Fruit fly (Drosophila melanogaster) whole organism, embryonic: Measurements from ENCODE around the gene CG4972.
A peak's percentile ranks its signal among the peaks of the same experiment; 100 is the strongest.

ENCODE experiments used
- Aef1 ChIP-seq: fragments of 200-800 bp; sonication (Bioruptor generic); IDR thresholded peaks from 3 replicates; pipeline ENCODE4 v1.3.6; 2022; ENCODE audit warnings: missing biosample characterization, missing genetic modification characterization
- Atf6 ChIP-seq: fragments of 200-800 bp; sonication (Bioruptor generic); IDR thresholded peaks from 2 replicates; pipeline ENCODE4 v1.3.6; 2022; ENCODE audit warnings: missing biosample characterization, missing genetic modification characterization
- C15 ChIP-seq: fragments of 200-800 bp; sonication (Bioruptor generic); IDR thresholded peaks from 3 replicates; pipeline ENCODE4 v1.3.6; 2022; ENCODE audit warnings: missing biosample characterization, missing genetic modification characterization
- CG10274 ChIP-seq: fragments of 200-800 bp; sonication (Bioruptor generic); optimal IDR thresholded peaks from 3 replicates; lab custom pipeline; 2017; ENCODE audit warnings: missing biosample characterization, mild to moderate bottlenecking, missing genetic modification characterization
- CG10321 ChIP-seq: fragments of 200-800 bp; sonication (Bioruptor generic); IDR thresholded peaks from 2 replicates; pipeline ENCODE4 v1.3.6; 2022; ENCODE audit warnings: missing biosample characterization, missing genetic modification characterization
- CG11696 ChIP-seq: fragments of 200-800 bp; sonication (Bioruptor generic); IDR thresholded peaks from 2 replicates; pipeline ENCODE4 v1.3.6; 2022; ENCODE audit warnings: missing biosample characterization, missing genetic modification characterization
- CG12236 ChIP-seq: fragments of 200-800 bp; sonication (Bioruptor generic); optimal IDR thresholded peaks from 2 replicates; lab custom pipeline; 2016; ENCODE audit warnings: missing biosample characterization, missing genetic modification characterization
- CG13424 ChIP-seq: fragments of 200-800 bp; sonication (Bioruptor generic); optimal IDR thresholded peaks from 2 replicates; lab custom pipeline; 2019; ENCODE audit warnings: missing biosample characterization, mild to moderate bottlenecking, missing genetic modification characterization, moderate library complexity
- CG13775 ChIP-seq: fragments of 200-800 bp; sonication (Bioruptor generic); optimal IDR thresholded peaks from 3 replicates; lab custom pipeline; 2017; ENCODE audit warnings: missing biosample characterization, mild to moderate bottlenecking, missing genetic modification characterization
- CG15269 ChIP-seq: fragments of 200-800 bp; sonication (Bioruptor generic); optimal IDR thresholded peaks from 2 replicates; lab custom pipeline; 2018; ENCODE audit warnings: missing biosample characterization, mild to moderate bottlenecking, missing genetic modification characterization, moderate library complexity
- CG15514 ChIP-seq: fragments of 200-800 bp; sonication (Bioruptor generic); optimal IDR thresholded peaks from 3 replicates; lab custom pipeline; 2017; ENCODE audit warnings: missing biosample characterization, missing genetic modification characterization, mild to moderate bottlenecking, moderate library complexity, missing genetic modification reagents
- CG16813 ChIP-seq: fragments of 200-800 bp; sonication (Bioruptor generic); IDR thresholded peaks from 3 replicates; pipeline ENCODE4 v1.3.6; 2022; ENCODE audit warnings: missing biosample characterization, missing genetic modification characterization; ENCODE audit not compliant: partially characterized antibody
- CG17361 ChIP-seq: fragments of 200-800 bp; sonication (Bioruptor generic); IDR thresholded peaks from 3 replicates; pipeline ENCODE4 v1.3.6; 2022; ENCODE audit warnings: missing biosample characterization, missing genetic modification characterization
- CG2678 ChIP-seq: fragments of 200-800 bp; sonication (Bioruptor generic); optimal IDR thresholded peaks from 3 replicates; lab custom pipeline; 2019; ENCODE audit warnings: missing biosample characterization, mild to moderate bottlenecking, missing genetic modification characterization, moderate library complexity
- CG2712 ChIP-seq: fragments of 200-800 bp; optimal IDR thresholded peaks from 3 replicates; lab custom pipeline; 2019; ENCODE audit warnings: missing biosample characterization, mild to moderate bottlenecking, missing genetic modification characterization, moderate library complexity
- CG32532 ChIP-seq: fragments of 200-800 bp; sonication (Bioruptor generic); IDR thresholded peaks from 2 replicates; pipeline ENCODE4 v1.3.6; 2022; ENCODE audit warnings: missing biosample characterization, missing genetic modification characterization
- CG34376 ChIP-seq: fragments of 200-800 bp; sonication (Bioruptor generic); optimal IDR thresholded peaks from 2 replicates; lab custom pipeline; 2018; ENCODE audit warnings: missing biosample characterization, mild to moderate bottlenecking, missing genetic modification characterization
- CG4424 ChIP-seq: fragments of 200-800 bp; sonication (Bioruptor generic); optimal IDR thresholded peaks from 3 replicates; lab custom pipeline; 2016; ENCODE audit warnings: missing biosample characterization, missing genetic modification characterization
- CG4617 ChIP-seq: fragments of 200-800 bp; sonication (Bioruptor generic); optimal IDR thresholded peaks from 3 replicates; lab custom pipeline; 2016; ENCODE audit warnings: missing biosample characterization, missing genetic modification characterization, borderline replicate concordance
- CG4707 ChIP-seq: fragments of 200-800 bp; sonication (Bioruptor generic); optimal IDR thresholded peaks from 2 replicates; lab custom pipeline; 2018; ENCODE audit warnings: missing biosample characterization, mild to moderate bottlenecking, missing genetic modification characterization, moderate library complexity
- CG4820 ChIP-seq: fragments of 200-800 bp; sonication (Bioruptor generic); optimal IDR thresholded peaks from 3 replicates; lab custom pipeline; 2016; ENCODE audit warnings: missing biosample characterization, missing genetic modification characterization
- CG5953 ChIP-seq: fragments of 200-800 bp; sonication (Bioruptor generic); IDR thresholded peaks from 2 replicates; pipeline ENCODE4 v1.3.6; 2022; ENCODE audit warnings: missing biosample characterization, missing genetic modification characterization
- CG6175 ChIP-seq: fragments of 200-800 bp; sonication (Bioruptor generic); IDR thresholded peaks from 3 replicates; pipeline ENCODE4 v1.3.6; 2022; ENCODE audit warnings: missing biosample characterization, missing genetic modification characterization
- CG6683 ChIP-seq: fragments of 200-800 bp; sonication (Bioruptor generic); optimal IDR thresholded peaks from 2 replicates; lab custom pipeline; 2017; ENCODE audit warnings: missing biosample characterization, mild to moderate bottlenecking, missing genetic modification characterization, missing genetic modification reagents
- CG7372 ChIP-seq: fragments of 200-800 bp; sonication (Bioruptor generic); IDR thresholded peaks from 2 replicates; pipeline ENCODE4 v1.3.6; 2022; ENCODE audit warnings: missing biosample characterization, missing genetic modification characterization
- Fer3 ChIP-seq: fragments of 200-800 bp; sonication (Bioruptor generic); optimal IDR thresholded peaks from 2 replicates; lab custom pipeline; 2018; ENCODE audit warnings: missing biosample characterization, mild to moderate bottlenecking, missing genetic modification characterization, moderate library complexity
- Gug ChIP-seq: fragments of 200-800 bp; sonication (Bioruptor generic); IDR thresholded peaks from 4 replicates; pipeline ENCODE4 v1.3.6; 2022; ENCODE audit warnings: missing biosample characterization, missing genetic modification characterization
- Opbp ChIP-seq: fragments of 200-800 bp; sonication (Bioruptor generic); IDR thresholded peaks from 3 replicates; pipeline ENCODE4 v1.3.6; 2022; ENCODE audit warnings: missing biosample characterization, missing genetic modification characterization; ENCODE audit not compliant: partially characterized antibody
- Optix ChIP-seq: fragments of 200-800 bp; sonication (Bioruptor generic); IDR thresholded peaks from 3 replicates; pipeline ENCODE4 v1.3.6; 2022; ENCODE audit warnings: missing biosample characterization, missing genetic modification characterization
- Sry-β ChIP-seq: fragments of 200-800 bp; sonication (Bioruptor generic); optimal IDR thresholded peaks from 2 replicates; lab custom pipeline; 2018; ENCODE audit warnings: missing biosample characterization, mild to moderate bottlenecking, missing genetic modification characterization, moderate library complexity
- Sry-δ ChIP-seq: fragments of 200-800 bp; sonication (Bioruptor generic); optimal IDR thresholded peaks from 2 replicates; lab custom pipeline; 2016; ENCODE audit warnings: missing biosample characterization, missing genetic modification characterization
- Trl ChIP-seq, 3 experiments: fragments of >200 bp in 2 of 3; fragments of 200-800 bp in 1 of 3; sonication (Bioruptor generic) in 1 of 3; optimal IDR thresholded peaks; 2 replicates in 1 of 3; 3 replicates in 2 of 3; lab custom pipeline; 2016 to 2017; ENCODE audit warnings: missing biosample characterization in 1 of 3, missing genetic modification characterization in 1 of 3
- Usf ChIP-seq: fragments of 200-800 bp; sonication (Bioruptor generic); optimal IDR thresholded peaks from 2 replicates; lab custom pipeline; 2017; ENCODE audit warnings: missing genotype, missing biosample characterization, missing genetic modification characterization
- YL-1 ChIP-seq: fragments of 200-800 bp; sonication (Bioruptor generic); optimal IDR thresholded peaks from 3 replicates; lab custom pipeline; 2017; ENCODE audit warnings: missing biosample characterization, mild to moderate bottlenecking, missing genetic modification characterization
- abd-A ChIP-seq: fragments of 200-800 bp; sonication (Bioruptor generic); optimal IDR thresholded peaks from 3 replicates; lab custom pipeline; 2019; ENCODE audit warnings: missing biosample characterization, mild to moderate bottlenecking, missing genetic modification characterization, moderate library complexity
- chm ChIP-seq: fragments of 200-800 bp; sonication (Bioruptor generic); IDR thresholded peaks from 2 replicates; pipeline ENCODE4 v1.3.6; 2022; ENCODE audit warnings: missing biosample characterization, missing genetic modification characterization
- danr ChIP-seq: fragments of 200-800 bp; sonication (Bioruptor generic); IDR thresholded peaks from 2 replicates; pipeline ENCODE4 v1.3.6; 2022; ENCODE audit warnings: missing biosample characterization, missing genetic modification characterization
- gsb-n ChIP-seq: fragments of 200-800 bp; sonication (Bioruptor generic); optimal IDR thresholded peaks from 3 replicates; lab custom pipeline; 2018; ENCODE audit warnings: missing biosample characterization, mild to moderate bottlenecking, missing genetic modification characterization
- her ChIP-seq: fragments of 200-800 bp; sonication (Bioruptor generic); optimal IDR thresholded peaks from 2 replicates; lab custom pipeline; 2016; ENCODE audit warnings: missing biosample characterization, missing genetic modification characterization
- otp ChIP-seq: fragments of 200-800 bp; sonication (Bioruptor generic); IDR thresholded peaks from 3 replicates; pipeline ENCODE4, ENCODE4 v1.3.6; 2022; ENCODE audit warnings: missing biosample characterization, missing genetic modification characterization
- pita ChIP-seq: fragments of 200-800 bp; sonication (Bioruptor generic); optimal IDR thresholded peaks from 2 replicates; lab custom pipeline; 2017; ENCODE audit warnings: missing biosample characterization, mild to moderate bottlenecking, missing genetic modification characterization
- pzg ChIP-seq: fragments of 200-800 bp; sonication (Bioruptor generic); optimal IDR thresholded peaks from 3 replicates; lab custom pipeline; 2018; ENCODE audit warnings: missing biosample characterization, mild to moderate bottlenecking, missing genetic modification characterization, moderate library complexity
- ranshi ChIP-seq: fragments of 200-800 bp; sonication (Bioruptor generic); IDR thresholded peaks from 2 replicates; pipeline ENCODE4 v1.3.6; 2022; ENCODE audit warnings: missing biosample characterization, missing genetic modification characterization
- ro ChIP-seq: fragments of 200-800 bp; sonication (Bioruptor generic); IDR thresholded peaks from 2 replicates; pipeline ENCODE4 v1.3.6; 2022; ENCODE audit warnings: missing biosample characterization, missing genetic modification characterization
- ssp ChIP-seq: fragments of 200-800 bp; sonication (Bioruptor generic); IDR thresholded peaks from 2 replicates; pipeline ENCODE4 v1.3.6; 2022; ENCODE audit warnings: missing biosample characterization, missing genetic modification characterization
- sug ChIP-seq: fragments of 200-800 bp; optimal IDR thresholded peaks from 2 replicates; lab custom pipeline; 2019; ENCODE audit warnings: missing biosample characterization, mild to moderate bottlenecking, missing genetic modification characterization, moderate library complexity
- tgo ChIP-seq: fragments of 200-800 bp; sonication (Bioruptor generic); IDR thresholded peaks from 3 replicates; pipeline ENCODE4 v1.3.6; 2022; ENCODE audit warnings: missing biosample characterization, missing genetic modification characterization
- tin ChIP-seq: fragments of 200-800 bp; sonication (Bioruptor generic); optimal IDR thresholded peaks from 3 replicates; lab custom pipeline; 2016; ENCODE audit warnings: missing biosample characterization, missing genetic modification characterization
- tna ChIP-seq: fragments of 200-800 bp; sonication (Bioruptor generic); IDR thresholded peaks from 2 replicates; pipeline ENCODE4 v1.3.6; 2022; ENCODE audit warnings: missing biosample characterization, missing genetic modification characterization; ENCODE audit not compliant: partially characterized antibody
- vvl ChIP-seq: fragments of 200-800 bp; sonication (Bioruptor generic); IDR thresholded peaks from 2 replicates; pipeline ENCODE4 v1.3.6; 2022; ENCODE audit warnings: missing biosample characterization, missing genetic modification characterization
- zen2 ChIP-seq: fragments of 200-800 bp; sonication (Bioruptor generic); IDR thresholded peaks from 3 replicates; pipeline ENCODE4 v1.3.6; 2022; ENCODE audit warnings: missing biosample characterization, missing genetic modification characterization; ENCODE audit not compliant: partially characterized antibody

CG4972 gene

dm6 chr2L:10341405-10341804 is 26.8 kb downstream of the CG4972 start, which contains the start of gene CG31715 (continued):
- TF ChIP-seq YL-1 (GFP tag; lab: Kevin White, UChicago): peak; percentile 21
- TF ChIP-seq pzg (GFP tag; lab: Kevin White, UChicago): peak; percentile 42
- no peak for TF ChIP-seq CG4707 (GFP tag; lab: Kevin White, UChicago)
- no peak for TF ChIP-seq danr (GFP tag; lab: Robert Waterston, UW)
- no peak for TF ChIP-seq Usf (GFP tag; lab: Kevin White, UChicago)
- TF ChIP-seq CG13424 (tag; lab: Kevin White, UChicago): peak; percentile 30
- TF ChIP-seq Aef1 (GFP tag; lab: Robert Waterston, UW): no peak
- TF ChIP-seq CG32532 (GFP tag; lab: Robert Waterston, UW): peak; percentile 58; the same call in 1 of the 2 replicates
- TF ChIP-seq ssp (GFP tag; lab: Robert Waterston, UW): no peak
- no peak for TF ChIP-seq tgo (GFP tag; lab: Robert Waterston, UW)
- TF ChIP-seq tin (GFP tag; lab: Kevin White, UChicago): no peak
- peak; percentile 25 for TF ChIP-seq CG2712 (tag; lab: Kevin White, UChicago)
- TF ChIP-seq chm: no peak
- TF ChIP-seq CG13775 (GFP tag; lab: Kevin White, UChicago): no peak
- TF ChIP-seq C15 (GFP tag; lab: Robert Waterston, UW): no peak
- TF ChIP-seq CG15514: peak; percentile 37
- no peak for TF ChIP-seq Gug (GFP tag; lab: Robert Waterston, UW)
- no peak for TF ChIP-seq her
- no peak for TF ChIP-seq CG7372 (GFP tag; lab: Robert Waterston, UW)
- no peak for TF ChIP-seq ro (GFP tag; lab: Robert Waterston, UW)
- no peak for TF ChIP-seq CG2678 (tag; lab: Kevin White, UChicago)
- TF ChIP-seq ranshi (GFP tag; lab: Robert Waterston, UW): peak; percentile 53; the same call in 1 of the 2 replicates
- TF ChIP-seq CG5953: no peak
- TF ChIP-seq CG4424 (GFP tag; lab: Kevin White, UChicago): no peak
- TF ChIP-seq Fer3 (tag; lab: Kevin White, UChicago): no peak
- no peak for TF ChIP-seq CG6683 (GFP tag; lab: Kevin White, UChicago)
- TF ChIP-seq tna: no peak; the same call in 1 of the 2 replicates
- TF ChIP-seq CG15269 (tag; lab: Kevin White, UChicago): no peak
- no peak for TF ChIP-seq Optix (GFP tag; lab: Robert Waterston, UW)
- no peak for TF ChIP-seq Sry-β
- 0 out of 2 replicates have a peak, but pooled peaks have one; percentile 19 for TF ChIP-seq Atf6 (GFP tag; lab: Robert Waterston, UW)
- no peak for TF ChIP-seq CG6175 (GFP tag; lab: Robert Waterston, UW)
- TF ChIP-seq pita (GFP tag; lab: Kevin White, UChicago): no peak
- TF ChIP-seq CG10274: no peak
- peak; percentile 48; the same call in 1 of the 2 replicates for TF ChIP-seq vvl (GFP tag; lab: Robert Waterston, UW)
- TF ChIP-seq CG12236 (GFP tag; lab: Kevin White, UChicago): no peak
- peak; percentile 47; the same call in 1 of the 3 replicates for TF ChIP-seq CG16813 (GFP tag; lab: Robert Waterston, UW)
- peak; percentile 15 for TF ChIP-seq sug (tag; lab: Kevin White, UChicago)
- TF ChIP-seq gsb-n: peak; percentile 18
- peak; percentile 45; the same call in 1 of the 3 replicates for TF ChIP-seq Opbp
- no peak for TF ChIP-seq CG11696 (GFP tag; lab: Robert Waterston, UW)
- no peak for TF ChIP-seq zen2 (GFP tag; lab: Robert Waterston, UW)
- no peak for TF ChIP-seq CG17361 (GFP tag; lab: Robert Waterston, UW)
- no peak for TF ChIP-seq Trl (optimal IDR thresholded peaks at IDR 0.05; lab: Kevin White, UChicago)
- TF ChIP-seq Trl (GFP tag; optimal IDR thresholded peaks at IDR 0.05; lab: Kevin White, UChicago): no peak
- peak; percentile 5 for TF ChIP-seq CG34376 (GFP tag; lab: Kevin White, UChicago)
- TF ChIP-seq otp (GFP tag; lab: Robert Waterston, UW): no peak
- TF ChIP-seq abd-A (tag; lab: Kevin White, UChicago): no peak
- peak; percentile 73 for TF ChIP-seq Sry-δ (GFP tag; lab: Kevin White, UChicago)
- TF ChIP-seq CG4820 (GFP tag; lab: Kevin White, UChicago): no peak
- no peak for TF ChIP-seq CG10321 (GFP tag; lab: Robert Waterston, UW)
- TF ChIP-seq CG4617 (GFP tag; lab: Kevin White, UChicago): no peak
